Worm (Caenorhabditis elegans) whole organism, mixed stage, embryonic: Measurements from ENCODE around the gene fipr-18.

Experiments used
- blmp-1 ChIP-seq: fragments of 150-350 bp; optimal IDR thresholded peaks from 2 replicates; lab custom pipeline; 2014; ENCODE audit warnings: missing biosample characterization, missing genetic modification characterization
- ceh-83 ChIP-seq: fragments of 200-800 bp; sonication (Bioruptor generic); optimal IDR thresholded peaks from 2 replicates; lab custom pipeline; 2018; ENCODE audit warnings: mild to moderate bottlenecking, missing genetic modification characterization, missing compliant biosample characterization
- drap-1 ChIP-seq: fragments of 200-800 bp; sonication (Bioruptor generic); optimal IDR thresholded peaks from 3 replicates; lab custom pipeline; 2018; ENCODE audit warnings: mild to moderate bottlenecking, missing genetic modification characterization, missing compliant biosample characterization
- mab-5 ChIP-seq: fragments of 150-350 bp; optimal IDR thresholded peaks from 2 replicates; lab custom pipeline; 2014; ENCODE audit warnings: missing biosample characterization, missing genetic modification characterization
- mls-2 ChIP-seq: sonication (generic microtip); optimal IDR thresholded peaks from 2 replicates; lab custom pipeline; 2016; ENCODE audit warnings: mild to moderate bottlenecking, missing genetic modification characterization, moderate library complexity, missing compliant biosample characterization
- nhr-12 ChIP-seq: fragments of 150-350 bp; optimal IDR thresholded peaks from 2 replicates; lab custom pipeline; 2014; ENCODE audit warnings: missing biosample characterization, missing genetic modification characterization
- nhr-237 ChIP-seq: fragments of 150-350 bp; optimal IDR thresholded peaks from 2 replicates; lab custom pipeline; 2014; ENCODE audit warnings: missing biosample characterization, missing genetic modification characterization
- pha-4 ChIP-seq: fragments of 150-350 bp; optimal IDR thresholded peaks from 2 replicates; lab custom pipeline; 2018; ENCODE audit warnings: missing biosample characterization, missing genetic modification reagents, missing genetic modification characterization
- snpc-4 ChIP-seq: fragments of 150-350 bp; optimal IDR thresholded peaks from 2 replicates; lab custom pipeline; 2014; ENCODE audit warnings: missing biosample characterization, missing genetic modification characterization
- sptf-1 ChIP-seq: sonication (generic microtip); optimal IDR thresholded peaks from 2 replicates; lab custom pipeline; 2017; ENCODE audit warnings: mild to moderate bottlenecking, missing genetic modification characterization, moderate library complexity, missing compliant biosample characterization
- ztf-11 ChIP-seq: fragments of 150-350 bp; optimal IDR thresholded peaks from 2 replicates; lab custom pipeline; 2014; ENCODE audit warnings: missing biosample characterization, missing genetic modification characterization

- no peak for TF ChIP-seq drap-1 (GFP tag; lab: Kevin White, UChicago)
- TF ChIP-seq nhr-237: no peak
- no peak for TF ChIP-seq nhr-12
- no peak for TF ChIP-seq mab-5 (tag; lab: Kevin White, UChicago)
- no peak for TF ChIP-seq snpc-4 (tag; lab: Kevin White, UChicago)
- no peak for TF ChIP-seq ztf-11 (tag; lab: Kevin White, UChicago)
- TF ChIP-seq pha-4 (tag; lab: Kevin White, UChicago): no peak
- TF ChIP-seq blmp-1 (tag; lab: Kevin White, UChicago): no peak
- no peak for TF ChIP-seq sptf-1 (tag; lab: Kevin White, UChicago)
- no peak for TF ChIP-seq ceh-83
- no peak for TF ChIP-seq mls-2
Observed at ce11 chrIII:7490061-7490460, 30.9 kb downstream of the fipr-18 start.
